Fruit fly (Drosophila melanogaster) whole organism, embryonic: ENCODE data around the gene fliI.

Source experiments
- B-H1 ChIP-seq: fragments of 200-800 bp; sonication (Bioruptor generic); IDR thresholded peaks from 3 replicates; pipeline ENCODE4 v1.3.6; 2022; ENCODE audit warnings: missing biosample characterization, missing genetic modification characterization
- C15 ChIP-seq: fragments of 200-800 bp; sonication (Bioruptor generic); IDR thresholded peaks from 3 replicates; pipeline ENCODE4 v1.3.6; 2022; ENCODE audit warnings: missing biosample characterization, missing genetic modification characterization
- CG1024 ChIP-seq: fragments of 200-800 bp; sonication (Bioruptor generic); IDR thresholded peaks from 2 replicates; pipeline ENCODE4 v1.3.6; 2022; ENCODE audit warnings: missing biosample characterization, missing genetic modification characterization
- CG11723 ChIP-seq: fragments of 200-800 bp; sonication (Bioruptor generic); optimal IDR thresholded peaks from 2 replicates; lab custom pipeline; 2017; ENCODE audit warnings: missing biosample characterization, mild to moderate bottlenecking, missing genetic modification characterization
- CG1233 ChIP-seq: fragments of 200-800 bp; sonication (Bioruptor generic); optimal IDR thresholded peaks from 4 replicates; lab custom pipeline; 2018; ENCODE audit warnings: missing biosample characterization, mild to moderate bottlenecking, missing genetic modification characterization
- CG14710 ChIP-seq: fragments of 200-800 bp; sonication (Bioruptor generic); optimal IDR thresholded peaks from 3 replicates; lab custom pipeline; 2019; ENCODE audit warnings: missing biosample characterization, mild to moderate bottlenecking, missing genetic modification characterization, moderate library complexity
- CG14965 ChIP-seq: fragments of 200-800 bp; sonication (Bioruptor generic); optimal IDR thresholded peaks from 2 replicates; lab custom pipeline; 2016; ENCODE audit warnings: missing biosample characterization, missing genetic modification characterization, borderline replicate concordance
- CG3838 ChIP-seq: fragments of 200-800 bp; sonication (Bioruptor generic); optimal IDR thresholded peaks from 3 replicates; lab custom pipeline; 2016; ENCODE audit warnings: missing biosample characterization, missing genetic modification characterization
- CG4328 ChIP-seq: fragments of 200-800 bp; sonication (Bioruptor generic); optimal IDR thresholded peaks from 3 replicates; lab custom pipeline; 2017; ENCODE audit warnings: missing biosample characterization, missing genetic modification reagents, missing genetic modification characterization
- CG4404 ChIP-seq: fragments of 200-800 bp; sonication (Bioruptor generic); IDR thresholded peaks from 2 replicates; pipeline ENCODE4 v1.3.6; 2022; ENCODE audit warnings: missing biosample characterization, missing genetic modification characterization
- CG6654 ChIP-seq: fragments of 200-800 bp; sonication (Bioruptor generic); optimal IDR thresholded peaks from 2 replicates; lab custom pipeline; 2017; ENCODE audit warnings: missing biosample characterization, mild to moderate bottlenecking, missing genetic modification characterization
- CG7357 ChIP-seq: fragments of 200-800 bp; sonication (Bioruptor generic); IDR thresholded peaks from 3 replicates; pipeline ENCODE4 v1.3.6; 2022; ENCODE audit warnings: missing biosample characterization, missing genetic modification characterization
- CG7745 ChIP-seq: fragments of 200-800 bp; sonication (Bioruptor generic); optimal IDR thresholded peaks from 2 replicates; lab custom pipeline; 2018; ENCODE audit warnings: missing biosample characterization, mild to moderate bottlenecking, missing genetic modification characterization, moderate library complexity
- CG8089 ChIP-seq: fragments of 200-800 bp; sonication (Bioruptor generic); optimal IDR thresholded peaks from 3 replicates; lab custom pipeline; 2016; ENCODE audit warnings: missing biosample characterization, missing genetic modification characterization
- CG9932 ChIP-seq: fragments of 200-800 bp; sonication (Bioruptor generic); IDR thresholded peaks from 2 replicates; pipeline ENCODE4 v1.3.6; 2022; ENCODE audit warnings: missing biosample characterization, missing genetic modification characterization
- CoRest ChIP-seq: fragments of 200-800 bp; sonication (Bioruptor generic); optimal IDR thresholded peaks from 3 replicates; lab custom pipeline; 2018; ENCODE audit warnings: missing biosample characterization, mild to moderate bottlenecking, missing genetic modification characterization, moderate library complexity
- D ChIP-seq, 2 experiments: fragments of 200-800 bp in 1 of 2; fragments of >200 bp in 1 of 2; sonication (Bioruptor generic) in 1 of 2; optimal IDR thresholded peaks; 2 replicates in 1 of 2; 3 replicates in 1 of 2; lab custom pipeline; 2017; ENCODE audit warnings: mild to moderate bottlenecking in 1 of 2, missing biosample characterization in 1 of 2, missing genetic modification characterization in 1 of 2, missing genetic modification reagents in 1 of 2
- Dek ChIP-seq: fragments of 200-800 bp; sonication (Bioruptor generic); optimal IDR thresholded peaks from 3 replicates; lab custom pipeline; 2019; ENCODE audit warnings: missing biosample characterization, mild to moderate bottlenecking, missing genetic modification characterization, moderate library complexity
- Doc3 ChIP-seq: fragments of 200-800 bp; sonication (Bioruptor generic); IDR thresholded peaks from 3 replicates; pipeline ENCODE4 v1.3.6; 2022; ENCODE audit warnings: missing biosample characterization, missing genetic modification characterization; ENCODE audit not compliant: partially characterized antibody
- Hr51 ChIP-seq, 2 experiments: fragments of 200-800 bp; sonication (Bioruptor generic); optimal IDR thresholded peaks; 2 replicates in 1 of 2; 3 replicates in 1 of 2; lab custom pipeline; 2016 to 2018; ENCODE audit warnings: missing biosample characterization in 2 of 2, missing genetic modification characterization in 2 of 2, mild to moderate bottlenecking in 1 of 2, moderate library complexity in 1 of 2
- Neu2 ChIP-seq: fragments of 200-800 bp; sonication (Bioruptor generic); optimal IDR thresholded peaks from 3 replicates; lab custom pipeline; 2016; ENCODE audit warnings: missing biosample characterization, missing genetic modification characterization, borderline replicate concordance
- PHDP ChIP-seq: fragments of 200-800 bp; sonication (Bioruptor generic); optimal IDR thresholded peaks from 3 replicates; lab custom pipeline; 2018; ENCODE audit warnings: missing biosample characterization, mild to moderate bottlenecking, missing genetic modification characterization, moderate library complexity
- Side ChIP-seq: fragments of 200-800 bp; sonication (Bioruptor generic); optimal IDR thresholded peaks from 2 replicates; lab custom pipeline; 2016; ENCODE audit warnings: missing biosample characterization, missing genetic modification characterization
- Spps ChIP-seq: fragments of 200-800 bp; sonication (Bioruptor generic); optimal IDR thresholded peaks from 2 replicates; lab custom pipeline; 2018; ENCODE audit warnings: missing biosample characterization, mild to moderate bottlenecking, missing genetic modification characterization
- Trl ChIP-seq, 3 experiments: fragments of >200 bp in 2 of 3; fragments of 200-800 bp in 1 of 3; sonication (Bioruptor generic) in 1 of 3; optimal IDR thresholded peaks; 2 replicates in 1 of 3; 3 replicates in 2 of 3; lab custom pipeline; 2016 to 2017; ENCODE audit warnings: missing biosample characterization in 1 of 3, missing genetic modification characterization in 1 of 3
- ab ChIP-seq: fragments of 200-800 bp; sonication (Bioruptor generic); optimal IDR thresholded peaks from 2 replicates; lab custom pipeline; 2016; ENCODE audit warnings: missing biosample characterization, missing genetic modification characterization
- ap ChIP-seq: fragments of 200-800 bp; sonication (Bioruptor generic); IDR thresholded peaks from 2 replicates; pipeline ENCODE4 v1.3.6; 2022; ENCODE audit warnings: missing biosample characterization, missing genetic modification characterization
- btn ChIP-seq: fragments of 200-800 bp; sonication (Bioruptor generic); optimal IDR thresholded peaks from 2 replicates; lab custom pipeline; 2016; ENCODE audit warnings: missing biosample characterization, missing genetic modification characterization
- ci ChIP-seq: fragments of 200-800 bp; sonication (Bioruptor generic); IDR thresholded peaks from 3 replicates; pipeline ENCODE4 v1.3.6; 2022; ENCODE audit warnings: missing biosample characterization, missing genetic modification characterization
- disco-r ChIP-seq: fragments of 200-800 bp; sonication (Bioruptor generic); optimal IDR thresholded peaks from 2 replicates; lab custom pipeline; 2016; ENCODE audit warnings: missing biosample characterization, missing genetic modification characterization
- emc ChIP-seq: fragments of 200-800 bp; sonication (Bioruptor generic); optimal IDR thresholded peaks from 2 replicates; lab custom pipeline; 2016; ENCODE audit warnings: missing biosample characterization, missing genetic modification characterization
- fd102C ChIP-seq: fragments of 200-800 bp; sonication (Bioruptor generic); optimal IDR thresholded peaks from 2 replicates; lab custom pipeline; 2018; ENCODE audit warnings: missing biosample characterization, mild to moderate bottlenecking, missing genetic modification characterization, moderate library complexity
- fd3F ChIP-seq: fragments of 200-800 bp; sonication (Bioruptor generic); optimal IDR thresholded peaks from 2 replicates; lab custom pipeline; 2018; ENCODE audit warnings: missing biosample characterization, mild to moderate bottlenecking, missing genetic modification characterization, moderate library complexity
- fd64A ChIP-seq: fragments of 200-800 bp; sonication (Bioruptor generic); optimal IDR thresholded peaks from 3 replicates; lab custom pipeline; 2018; ENCODE audit warnings: missing biosample characterization, mild to moderate bottlenecking, missing genetic modification characterization
- gem ChIP-seq: fragments of 200-800 bp; sonication (Bioruptor generic); optimal IDR thresholded peaks from 2 replicates; lab custom pipeline; 2019; ENCODE audit warnings: missing biosample characterization, mild to moderate bottlenecking, missing genetic modification characterization, moderate library complexity
- kah ChIP-seq: fragments of 200-800 bp; sonication (Bioruptor generic); optimal IDR thresholded peaks from 2 replicates; lab custom pipeline; 2018; ENCODE audit warnings: missing biosample characterization, mild to moderate bottlenecking, missing genetic modification characterization
- lov ChIP-seq, 2 experiments: fragments of 200-800 bp in 1 of 2; fragments of >200 bp in 1 of 2; sonication (Bioruptor generic) in 1 of 2; IDR thresholded peaks in 1 of 2; optimal IDR thresholded peaks in 1 of 2; 2 replicates in 1 of 2; 3 replicates in 1 of 2; pipeline versions ENCODE4 v1.3.6 to Lab custom; 2017 to 2022; ENCODE audit warnings: missing biosample characterization in 1 of 2, missing genetic modification characterization in 1 of 2
- pb ChIP-seq: fragments of 200-800 bp; sonication (Bioruptor generic); optimal IDR thresholded peaks from 3 replicates; lab custom pipeline; 2016; ENCODE audit warnings: missing biosample characterization, missing genetic modification characterization
- peb ChIP-seq: fragments of 200-800 bp; sonication (Bioruptor generic); IDR thresholded peaks from 2 replicates; pipeline ENCODE4 v1.3.6; 2022; ENCODE audit warnings: missing biosample characterization, missing genetic modification characterization
- pita ChIP-seq: fragments of 200-800 bp; sonication (Bioruptor generic); optimal IDR thresholded peaks from 2 replicates; lab custom pipeline; 2017; ENCODE audit warnings: missing biosample characterization, mild to moderate bottlenecking, missing genetic modification characterization
- ranshi ChIP-seq: fragments of 200-800 bp; sonication (Bioruptor generic); IDR thresholded peaks from 2 replicates; pipeline ENCODE4 v1.3.6; 2022; ENCODE audit warnings: missing biosample characterization, missing genetic modification characterization
- row ChIP-seq: fragments of 200-800 bp; sonication (Bioruptor generic); IDR thresholded peaks from 3 replicates; pipeline ENCODE4 v1.3.6; 2022; ENCODE audit warnings: missing biosample characterization, missing genetic modification characterization
- sens ChIP-seq: fragments of 200-800 bp; sonication (Bioruptor generic); peaks from one replicate; lab custom pipeline; 2016; ENCODE audit warnings: missing biosample characterization, missing genetic modification characterization
- sqz ChIP-seq: fragments of 200-800 bp; sonication (Bioruptor generic); optimal IDR thresholded peaks from 3 replicates; lab custom pipeline; 2018; ENCODE audit warnings: missing biosample characterization, mild to moderate bottlenecking, missing genetic modification characterization
- ssp ChIP-seq: fragments of 200-800 bp; sonication (Bioruptor generic); IDR thresholded peaks from 2 replicates; pipeline ENCODE4 v1.3.6; 2022; ENCODE audit warnings: missing biosample characterization, missing genetic modification characterization
- sug ChIP-seq: fragments of 200-800 bp; optimal IDR thresholded peaks from 2 replicates; lab custom pipeline; 2019; ENCODE audit warnings: missing biosample characterization, mild to moderate bottlenecking, missing genetic modification characterization, moderate library complexity
- vnd ChIP-seq: fragments of 200-800 bp; sonication (Bioruptor generic); IDR thresholded peaks from 3 replicates; pipeline ENCODE4 v1.3.6; 2022; ENCODE audit warnings: missing biosample characterization, missing genetic modification characterization; ENCODE audit not compliant: partially characterized antibody
- vvl ChIP-seq: fragments of 200-800 bp; sonication (Bioruptor generic); IDR thresholded peaks from 2 replicates; pipeline ENCODE4 v1.3.6; 2022; ENCODE audit warnings: missing biosample characterization, missing genetic modification characterization
- zfh1 ChIP-seq: fragments of 200-800 bp; sonication (Bioruptor generic); IDR thresholded peaks from 3 replicates; pipeline ENCODE4 v1.3.6; 2022; ENCODE audit warnings: missing biosample characterization, missing genetic modification characterization

The fliI gene

DNA sequence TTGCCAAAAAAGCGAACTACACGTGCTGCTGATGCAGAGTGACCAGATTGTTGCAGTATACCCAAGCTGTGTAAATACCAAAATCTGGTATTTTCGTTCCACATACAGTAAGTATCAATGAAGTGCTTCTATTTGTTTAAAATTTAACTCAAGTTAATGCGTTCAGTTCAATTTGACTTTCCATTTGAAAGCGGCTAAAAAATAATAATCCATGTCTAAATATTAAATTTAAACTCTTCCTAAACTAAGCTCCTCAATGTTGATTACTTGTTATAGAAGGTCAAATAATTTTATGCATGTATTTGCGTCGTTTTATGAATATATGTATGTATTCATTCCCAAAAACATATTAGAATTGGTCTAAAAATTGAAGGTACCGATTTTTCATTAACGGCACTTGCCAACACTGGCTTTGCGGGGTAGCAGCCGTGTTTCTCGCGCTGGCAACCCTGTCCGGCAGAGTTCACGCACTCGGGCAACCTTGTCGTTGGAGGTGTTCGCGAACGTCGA is 10.3 kb downstream of the fliI start, which contains the start of the genes peng and sol (continued):
- TF ChIP-seq pita (GFP tag; lab: Kevin White, UChicago) (no peak), vnd (GFP tag; lab: Robert Waterston, UW) (no peak), fd3F (GFP tag; lab: Kevin White, UChicago) (peak; percentile 44), sug (tag; lab: Kevin White, UChicago) (peak; percentile 44), Dek (peak; percentile 66), fd64A (GFP tag; lab: Kevin White, UChicago) (no peak), fd102C (GFP tag; lab: Kevin White, UChicago) (no peak), CG7745 (tag; lab: Kevin White, UChicago) (no peak), lov (optimal IDR thresholded peaks at IDR 0.05; lab: Kevin White, UChicago) (no peak), lov (GFP tag; IDR thresholded peaks at IDR 0.05; lab: Robert Waterston, UW) (peak; percentile 49; the same call in 1 of the 3 replicates), Hr51 (GFP tag; optimal IDR thresholded peaks at IDR 0.05; lab: Kevin White, UChicago) (peak; percentile 16 to 74), CG9932 (GFP tag; lab: Robert Waterston, UW) (peak; percentile 79), B-H1 (GFP tag; lab: Robert Waterston, UW) (peak; percentile 46), CG8089 (GFP tag; lab: Kevin White, UChicago) (peak; percentile 31), CG4328 (GFP tag; lab: Kevin White, UChicago) (peak; percentile 47), vvl (GFP tag; lab: Robert Waterston, UW) (peak; percentile 73), row (GFP tag; lab: Robert Waterston, UW) (peak; percentile 87), D (optimal IDR thresholded peaks at IDR 0.05; lab: Kevin White, UChicago) (no peak), D (GFP tag; optimal IDR thresholded peaks at IDR 0.05; lab: Kevin White, UChicago) (peak; percentile 44), sens (GFP tag; lab: Kevin White, UChicago) (peak; percentile 96), CG14710 (peak; percentile 80), emc (GFP tag; lab: Kevin White, UChicago) (no peak), CG11723 (GFP tag; lab: Kevin White, UChicago) (peak; percentile 57), kah (GFP tag; lab: Kevin White, UChicago) (no peak), Trl (optimal IDR thresholded peaks at IDR 0.05; lab: Kevin White, UChicago) (no peak), Trl (GFP tag; optimal IDR thresholded peaks at IDR 0.05; lab: Kevin White, UChicago) (peak; percentile 58), CG3838 (GFP tag; lab: Kevin White, UChicago) (peak; percentile 2), btn (peak; percentile 52), pb (GFP tag; lab: Kevin White, UChicago) (no peak), CG1024 (GFP tag; lab: Robert Waterston, UW) (no peak), gem (tag; lab: Kevin White, UChicago) (peak; percentile 85), Doc3 (GFP tag; lab: Robert Waterston, UW) (no peak), CG14965 (GFP tag; lab: Kevin White, UChicago) (no peak), PHDP (peak; percentile 66), ci (GFP tag; lab: Robert Waterston, UW) (peak; percentile 51; the same call in 1 of the 3 replicates), CG1233 (GFP tag; lab: Kevin White, UChicago) (peak; percentile 49), zfh1 (GFP tag; lab: Robert Waterston, UW) (peak; percentile 41; the same call in 1 of the 3 replicates), ab (GFP tag; lab: Kevin White, UChicago) (peak; percentile 15), disco-r (peak; percentile 33), sqz (GFP tag; lab: Kevin White, UChicago) (no peak), CG6654 (GFP tag; lab: Kevin White, UChicago) (no peak), ap (GFP tag; lab: Robert Waterston, UW) (no peak), CoRest (tag; lab: Kevin White, UChicago) (peak; percentile 85), Spps (tag; lab: Kevin White, UChicago) (no peak), CG7357 (GFP tag; lab: Robert Waterston, UW) (peak; percentile 43; the same call in 1 of the 3 replicates), Side (peak; percentile 74), C15 (GFP tag; lab: Robert Waterston, UW) (0 out of 3 replicates have a peak, but pooled peaks have one; percentile 25), CG4404 (peak; percentile 44), ssp (GFP tag; lab: Robert Waterston, UW) (peak; percentile 51; the same call in 1 of the 2 replicates), ranshi (peak; percentile 57; the same call in 1 of the 2 replicates), peb (GFP tag; lab: Robert Waterston, UW) (no peak), Neu2 (GFP tag; lab: Kevin White, UChicago) (no peak)
